Fruit fly (Drosophila melanogaster) whole organism, embryonic: ENCODE data around the gene CG7906.

ENCODE experiments used
- Blimp-1 ChIP-seq: fragments of 200-800 bp; sonication (Bioruptor generic); optimal IDR thresholded peaks from 3 replicates; lab custom pipeline; 2018; ENCODE audit warnings: missing biosample characterization, missing genetic modification characterization, mild to moderate bottlenecking, moderate library complexity, missing genetic modification reagents
- CG11723 ChIP-seq: fragments of 200-800 bp; sonication (Bioruptor generic); optimal IDR thresholded peaks from 2 replicates; lab custom pipeline; 2017; ENCODE audit warnings: missing biosample characterization, mild to moderate bottlenecking, missing genetic modification characterization
- CG12155 ChIP-seq: fragments of 200-800 bp; sonication (Bioruptor generic); optimal IDR thresholded peaks from 3 replicates; lab custom pipeline; 2016; ENCODE audit warnings: missing biosample characterization, missing genetic modification characterization
- CG12744 ChIP-seq: fragments of 200-800 bp; sonication (Bioruptor generic); optimal IDR thresholded peaks from 2 replicates; lab custom pipeline; 2016; ENCODE audit warnings: missing biosample characterization, missing genetic modification characterization
- CG12769 ChIP-seq: fragments of 200-800 bp; sonication (Bioruptor generic); optimal IDR thresholded peaks from 2 replicates; lab custom pipeline; 2019; ENCODE audit warnings: missing biosample characterization, mild to moderate bottlenecking, missing genetic modification characterization, moderate library complexity
- CG13287 ChIP-seq: fragments of 200-800 bp; sonication (Bioruptor generic); IDR thresholded peaks from 2 replicates; pipeline ENCODE4 v1.3.6; 2022; ENCODE audit warnings: missing biosample characterization, missing genetic modification characterization; ENCODE audit not compliant: partially characterized antibody
- CG1603 ChIP-seq: fragments of 200-800 bp; sonication (Bioruptor generic); optimal IDR thresholded peaks from 2 replicates; lab custom pipeline; 2019; ENCODE audit warnings: missing biosample characterization, mild to moderate bottlenecking, missing genetic modification characterization, moderate library complexity
- CG17359 ChIP-seq: fragments of 200-800 bp; sonication (Bioruptor generic); optimal IDR thresholded peaks from 3 replicates; lab custom pipeline; 2018; ENCODE audit warnings: missing biosample characterization, mild to moderate bottlenecking, missing genetic modification characterization, moderate library complexity
- CG2120 ChIP-seq: fragments of 200-800 bp; sonication (Bioruptor generic); optimal IDR thresholded peaks from 3 replicates; lab custom pipeline; 2016; ENCODE audit warnings: missing biosample characterization, missing genetic modification characterization
- CG2875 ChIP-seq: fragments of 200-800 bp; sonication (Bioruptor generic); optimal IDR thresholded peaks from 2 replicates; lab custom pipeline; 2017; ENCODE audit warnings: missing biosample characterization, mild to moderate bottlenecking, missing genetic modification characterization, missing genetic modification reagents
- CG3065 ChIP-seq: fragments of 200-800 bp; sonication (Bioruptor generic); optimal IDR thresholded peaks from 2 replicates; lab custom pipeline; 2016; ENCODE audit warnings: missing biosample characterization, missing genetic modification characterization
- CG32767 ChIP-seq: fragments of 200-800 bp; sonication (Bioruptor generic); IDR thresholded peaks from 2 replicates; pipeline ENCODE4 v1.3.6; 2022; ENCODE audit warnings: missing biosample characterization, missing genetic modification characterization
- CG32772 ChIP-seq: fragments of 200-800 bp; sonication (Bioruptor generic); IDR thresholded peaks from 2 replicates; pipeline ENCODE4 v1.3.6; 2022; ENCODE audit warnings: missing biosample characterization, missing genetic modification characterization
- CG6689 ChIP-seq: fragments of 200-800 bp; sonication (Bioruptor generic); IDR thresholded peaks from 2 replicates; pipeline ENCODE4 v1.3.6; 2022; ENCODE audit warnings: missing biosample characterization, missing genetic modification characterization
- CG6791 ChIP-seq: fragments of 200-800 bp; sonication (Bioruptor generic); IDR thresholded peaks from 3 replicates; pipeline ENCODE4 v1.3.6; 2022; ENCODE audit warnings: missing biosample characterization, missing genetic modification characterization; ENCODE audit not compliant: partially characterized antibody
- CG8290 ChIP-seq, 3 experiments: fragments of 200-800 bp; sonication (Bioruptor generic); optimal IDR thresholded peaks; 2 replicates each; lab custom pipeline; 2016 to 2019; ENCODE audit warnings: missing biosample characterization in 3 of 3, missing genetic modification characterization in 3 of 3, mild to moderate bottlenecking in 2 of 3, moderate library complexity in 1 of 3
- CG8388 ChIP-seq: fragments of 200-800 bp; sonication (Bioruptor generic); optimal IDR thresholded peaks from 2 replicates; lab custom pipeline; 2019; ENCODE audit warnings: missing biosample characterization, mild to moderate bottlenecking, missing genetic modification characterization, moderate library complexity
- CG8944 ChIP-seq: fragments of 200-800 bp; sonication (Bioruptor generic); optimal IDR thresholded peaks from 3 replicates; lab custom pipeline; 2016; ENCODE audit warnings: missing biosample characterization, missing genetic modification characterization
- CG9437 ChIP-seq: fragments of 200-800 bp; sonication (Bioruptor generic); optimal IDR thresholded peaks from 2 replicates; lab custom pipeline; 2018; ENCODE audit warnings: missing biosample characterization, mild to moderate bottlenecking, missing genetic modification characterization
- CTCF ChIP-seq: fragments of 200-800 bp; sonication (Bioruptor generic); optimal IDR thresholded peaks from 2 replicates; lab custom pipeline; 2017; ENCODE audit warnings: missing biosample characterization, mild to moderate bottlenecking, missing genetic modification characterization, moderate library complexity
- Elba2 ChIP-seq: fragments of 200-800 bp; sonication (Bioruptor generic); optimal IDR thresholded peaks from 3 replicates; lab custom pipeline; 2016; ENCODE audit warnings: missing biosample characterization, missing genetic modification characterization
- Ets97D ChIP-seq: fragments of 200-800 bp; sonication (Bioruptor generic); optimal IDR thresholded peaks from 3 replicates; lab custom pipeline; 2016; ENCODE audit warnings: missing biosample characterization, missing genetic modification characterization
- H15 ChIP-seq: fragments of 200-800 bp; sonication (Bioruptor generic); IDR thresholded peaks from 3 replicates; pipeline ENCODE4 v1.3.6; 2022; ENCODE audit warnings: missing biosample characterization, missing genetic modification characterization
- HmgZ ChIP-seq: fragments of 200-800 bp; sonication (Bioruptor generic); optimal IDR thresholded peaks from 2 replicates; lab custom pipeline; 2018; ENCODE audit warnings: missing biosample characterization, mild to moderate bottlenecking, missing genetic modification characterization
- Hr78 ChIP-seq, 2 experiments: fragments of 200-800 bp in 1 of 2; fragments of >200 bp in 1 of 2; sonication (Bioruptor generic) in 1 of 2; optimal IDR thresholded peaks; 2 replicates each; lab custom pipeline; 2017 to 2019; ENCODE audit warnings: missing biosample characterization in 2 of 2, missing genetic modification characterization in 2 of 2, mild to moderate bottlenecking in 1 of 2, moderate library complexity in 1 of 2
- Neu2 ChIP-seq: fragments of 200-800 bp; sonication (Bioruptor generic); optimal IDR thresholded peaks from 3 replicates; lab custom pipeline; 2016; ENCODE audit warnings: missing biosample characterization, missing genetic modification characterization, borderline replicate concordance
- ac ChIP-seq: fragments of 200-800 bp; sonication (Bioruptor generic); optimal IDR thresholded peaks from 3 replicates; lab custom pipeline; 2017; ENCODE audit warnings: missing biosample characterization, mild to moderate bottlenecking, missing genetic modification characterization
- caup ChIP-seq: fragments of 200-800 bp; sonication (Bioruptor generic); optimal IDR thresholded peaks from 3 replicates; lab custom pipeline; 2017; ENCODE audit warnings: missing biosample characterization, mild to moderate bottlenecking, missing genetic modification characterization, moderate library complexity; ENCODE audit not compliant: severe bottlenecking
- cg ChIP-seq: fragments of 200-800 bp; sonication (Bioruptor generic); optimal IDR thresholded peaks from 3 replicates; lab custom pipeline; 2019; ENCODE audit warnings: missing biosample characterization, mild to moderate bottlenecking, missing genetic modification characterization, moderate library complexity
- danr ChIP-seq: fragments of 200-800 bp; sonication (Bioruptor generic); IDR thresholded peaks from 2 replicates; pipeline ENCODE4 v1.3.6; 2022; ENCODE audit warnings: missing biosample characterization, missing genetic modification characterization
- dpn ChIP-seq, 2 experiments: fragments of 200-800 bp; sonication (Bioruptor generic); optimal IDR thresholded peaks; 3 replicates each; lab custom pipeline; 2016; ENCODE audit warnings: missing biosample characterization in 2 of 2, missing genetic modification characterization in 2 of 2
- ewg ChIP-seq: fragments of 200-800 bp; sonication (Bioruptor generic); optimal IDR thresholded peaks from 3 replicates; lab custom pipeline; 2017; ENCODE audit warnings: mild to moderate bottlenecking, missing biosample characterization, missing genetic modification reagents, missing genetic modification characterization
- fd64A ChIP-seq: fragments of 200-800 bp; sonication (Bioruptor generic); optimal IDR thresholded peaks from 3 replicates; lab custom pipeline; 2018; ENCODE audit warnings: missing biosample characterization, mild to moderate bottlenecking, missing genetic modification characterization
- gcm ChIP-seq: fragments of 200-800 bp; sonication (Bioruptor generic); optimal IDR thresholded peaks from 2 replicates; lab custom pipeline; 2019; ENCODE audit warnings: missing biosample characterization, mild to moderate bottlenecking, missing genetic modification characterization, moderate library complexity
- gcm2 ChIP-seq: fragments of 200-800 bp; sonication (Bioruptor generic); optimal IDR thresholded peaks from 2 replicates; lab custom pipeline; 2016; ENCODE audit warnings: missing biosample characterization, missing genetic modification characterization
- ind ChIP-seq: fragments of 200-800 bp; sonication (Bioruptor generic); optimal IDR thresholded peaks from 3 replicates; lab custom pipeline; 2016; ENCODE audit warnings: missing biosample characterization, missing genetic modification characterization
- kni ChIP-seq: fragments of 200-800 bp; sonication (Bioruptor generic); optimal IDR thresholded peaks from 3 replicates; lab custom pipeline; 2017; ENCODE audit warnings: mild to moderate bottlenecking, missing biosample characterization, missing genetic modification reagents, missing genetic modification characterization
- lov ChIP-seq, 2 experiments: fragments of 200-800 bp in 1 of 2; fragments of >200 bp in 1 of 2; sonication (Bioruptor generic) in 1 of 2; IDR thresholded peaks in 1 of 2; optimal IDR thresholded peaks in 1 of 2; 2 replicates in 1 of 2; 3 replicates in 1 of 2; pipeline versions ENCODE4 v1.3.6 to Lab custom; 2017 to 2022; ENCODE audit warnings: missing biosample characterization in 1 of 2, missing genetic modification characterization in 1 of 2
- nerfin-1 ChIP-seq: fragments of 200-800 bp; sonication (Bioruptor generic); optimal IDR thresholded peaks from 3 replicates; lab custom pipeline; 2019; ENCODE audit warnings: missing biosample characterization, mild to moderate bottlenecking, missing genetic modification characterization, moderate library complexity
- otp ChIP-seq: fragments of 200-800 bp; sonication (Bioruptor generic); IDR thresholded peaks from 3 replicates; pipeline ENCODE4, ENCODE4 v1.3.6; 2022; ENCODE audit warnings: missing biosample characterization, missing genetic modification characterization
- pb ChIP-seq: fragments of 200-800 bp; sonication (Bioruptor generic); optimal IDR thresholded peaks from 3 replicates; lab custom pipeline; 2016; ENCODE audit warnings: missing biosample characterization, missing genetic modification characterization
- pho ChIP-seq: fragments of 200-800 bp; sonication (Bioruptor generic); optimal IDR thresholded peaks from 2 replicates; lab custom pipeline; 2016; ENCODE audit warnings: missing biosample characterization, missing genetic modification characterization
- pita ChIP-seq: fragments of 200-800 bp; sonication (Bioruptor generic); optimal IDR thresholded peaks from 2 replicates; lab custom pipeline; 2017; ENCODE audit warnings: missing biosample characterization, mild to moderate bottlenecking, missing genetic modification characterization
- prd ChIP-seq, 3 experiments: fragments of >200 bp in 2 of 3; fragments of 200-800 bp in 1 of 3; sonication (Bioruptor generic) in 1 of 3; optimal IDR thresholded peaks in 2 of 3; IDR thresholded peaks in 1 of 3; 2 replicates in 2 of 3; 3 replicates in 1 of 3; pipeline versions ENCODE4 v1.3.6 to Lab custom; 2017 to 2022; ENCODE audit warnings: missing biosample characterization in 1 of 3, missing genetic modification characterization in 1 of 3
- pros ChIP-seq: fragments of 200-800 bp; sonication (Bioruptor generic); optimal IDR thresholded peaks from 3 replicates; lab custom pipeline; 2019; ENCODE audit warnings: missing biosample characterization, mild to moderate bottlenecking, missing genetic modification characterization, moderate library complexity
- twi ChIP-seq: fragments of 200-800 bp; optimal IDR thresholded peaks from 2 replicates; lab custom pipeline; 2019; ENCODE audit warnings: missing biosample characterization, mild to moderate bottlenecking, missing genetic modification characterization, moderate library complexity
- zfh1 ChIP-seq: fragments of 200-800 bp; sonication (Bioruptor generic); IDR thresholded peaks from 3 replicates; pipeline ENCODE4 v1.3.6; 2022; ENCODE audit warnings: missing biosample characterization, missing genetic modification characterization

The CG7906 gene

dm6 chr3L:14220611-14221497, 15.6 kb upstream of the CG7906 start (continued):
- TF ChIP-seq cg (GFP tag; lab: Kevin White, UChicago) (peak; percentile 53), Neu2 (GFP tag; lab: Kevin White, UChicago) (peak; percentile 93), CG32767 (GFP tag; lab: Robert Waterston, UW) (no peak), ind (GFP tag; lab: Kevin White, UChicago) (no peak), fd64A (no peak), zfh1 (0 out of 3 replicates have a peak, but pooled peaks have one; percentile 12), CG2875 (no peak), CG12769 (peak; percentile 75), dpn (GFP tag; optimal IDR thresholded peaks at IDR 0.05; lab: Kevin White, UChicago) (no peak), Elba2 (GFP tag; lab: Kevin White, UChicago) (no peak), ewg (GFP tag; lab: Kevin White, UChicago) (peak; percentile 78), pb (no peak), CG13287 (GFP tag; lab: Robert Waterston, UW) (0 out of 2 replicates have a peak, but pooled peaks have one; percentile 27), CG12155 (GFP tag; lab: Kevin White, UChicago) (no peak), CG9437 (GFP tag; lab: Kevin White, UChicago) (no peak), pros (GFP tag; lab: Kevin White, UChicago) (peak; percentile 75), CG6689 (no peak), CTCF (peak; percentile 18), CG8388 (GFP tag; lab: Kevin White, UChicago) (no peak), danr (GFP tag; lab: Robert Waterston, UW) (no peak), CG2120 (GFP tag; lab: Kevin White, UChicago) (no peak), H15 (GFP tag; lab: Robert Waterston, UW) (no peak), CG8290 (GFP tag; optimal IDR thresholded peaks at IDR 0.05; lab: Kevin White, UChicago) (peak; percentile 83), CG8290 (tag; optimal IDR thresholded peaks at IDR 0.05; lab: Kevin White, UChicago) (peak in 1 of 2 experiments; percentile 34), prd (optimal IDR thresholded peaks at IDR 0.05; lab: Kevin White, UChicago) (no peak), prd (GFP tag; IDR thresholded peaks at IDR 0.05; lab: Robert Waterston, UW) (no peak), Ets97D (GFP tag; lab: Kevin White, UChicago) (no peak), CG17359 (no peak), CG1603 (tag; lab: Kevin White, UChicago) (peak; percentile 9), lov (optimal IDR thresholded peaks at IDR 0.05; lab: Kevin White, UChicago) (no peak), lov (GFP tag; IDR thresholded peaks at IDR 0.05; lab: Robert Waterston, UW) (no peak), pho (no peak), kni (GFP tag; lab: Kevin White, UChicago) (peak; percentile 22), twi (tag; lab: Kevin White, UChicago) (peak; percentile 54), CG8944 (no peak), caup (no peak), CG6791 (GFP tag; lab: Robert Waterston, UW) (peak; percentile 70), nerfin-1 (tag; lab: Kevin White, UChicago) (peak; percentile 3), HmgZ (peak; percentile 9), CG12744 (no peak), gcm (GFP tag; lab: Kevin White, UChicago) (peak; percentile 70), CG32772 (GFP tag; lab: Robert Waterston, UW) (no peak), Blimp-1 (GFP tag; lab: Kevin White, UChicago) (peak; percentile 97), ac (GFP tag; lab: Kevin White, UChicago) (no peak), gcm2 (no peak), Hr78 (GFP tag; optimal IDR thresholded peaks at IDR 0.05; lab: Kevin White, UChicago) (no peak), otp (GFP tag; lab: Robert Waterston, UW) (no peak), CG11723 (GFP tag; lab: Kevin White, UChicago) (no peak), pita (GFP tag; lab: Kevin White, UChicago) (peak; percentile 12), CG3065 (GFP tag; lab: Kevin White, UChicago) (no peak)
